Worm (Caenorhabditis elegans) whole organism, L2 larva: ENCODE data around the gene adss-1.

Source experiments
- R02D3.7 ChIP-seq: fragments of 150-350 bp; optimal IDR thresholded peaks from 2 replicates; lab custom pipeline; 2014; ENCODE audit warnings: missing biosample characterization, missing genetic modification characterization
- ama-1 ChIP-seq: fragments of 150-350 bp; optimal IDR thresholded peaks from 2 replicates; lab custom pipeline; 2018; ENCODE audit warnings: inconsistent platforms
- ceh-16 ChIP-seq: fragments of 150-350 bp; optimal IDR thresholded peaks from 2 replicates; lab custom pipeline; 2014; ENCODE audit warnings: missing biosample characterization, missing genetic modification characterization
- crh-2 ChIP-seq: sonication (generic microtip); optimal IDR thresholded peaks from 2 replicates; lab custom pipeline; 2017; ENCODE audit warnings: missing biosample characterization, missing genetic modification characterization
- elt-1 ChIP-seq: fragments of 150-350 bp; optimal IDR thresholded peaks from 2 replicates; lab custom pipeline; 2014; ENCODE audit warnings: missing biosample characterization, missing genetic modification characterization
- elt-3 ChIP-seq: sonication (generic microtip); optimal IDR thresholded peaks from 2 replicates; lab custom pipeline; 2017; ENCODE audit warnings: missing biosample characterization, missing genetic modification characterization
- mdl-1 ChIP-seq, 2 experiments: fragments of 150-350 bp in 1 of 2; sonication (generic microtip) in 1 of 2; optimal IDR thresholded peaks; 2 replicates each; lab custom pipeline; 2017; ENCODE audit warnings: missing biosample characterization in 2 of 2, missing genetic modification characterization in 2 of 2
- sma-9 ChIP-seq, 2 experiments: fragments of 150-350 bp in 1 of 2; sonication (generic microtip) in 1 of 2; optimal IDR thresholded peaks; 2 replicates each; lab custom pipeline; 2014 to 2016; ENCODE audit warnings: missing genetic modification characterization in 2 of 2, mild to moderate bottlenecking in 1 of 2, missing biosample characterization in 1 of 2, missing compliant biosample characterization in 1 of 2, missing genetic modification reagents in 1 of 2, moderate library complexity in 1 of 2
- snpc-4 ChIP-seq: fragments of 150-350 bp; optimal IDR thresholded peaks from 2 replicates; lab custom pipeline; 2014; ENCODE audit warnings: missing biosample characterization, missing genetic modification characterization
- unc-39 ChIP-seq: fragments of 150-350 bp; optimal IDR thresholded peaks from 2 replicates; lab custom pipeline; 2014; ENCODE audit warnings: missing biosample characterization, missing genetic modification characterization

- TF ChIP-seq unc-39 (tag; lab: Kevin White, UChicago) (no peak), snpc-4 (no peak), R02D3.7 (tag; lab: Kevin White, UChicago) (no peak), mdl-1 (tag; optimal IDR thresholded peaks at IDR 0.05; lab: Kevin White, UChicago) (no peak), elt-1 (tag; lab: Kevin White, UChicago) (no peak), ceh-16 (tag; lab: Kevin White, UChicago) (no peak), sma-9 (GFP tag; optimal IDR thresholded peaks at IDR 0.05; lab: Kevin White, UChicago) (no peak), sma-9 (tag; optimal IDR thresholded peaks at IDR 0.05; lab: Kevin White, UChicago) (no peak), ama-1 (no peak), crh-2 (no peak), elt-3 (tag; lab: Kevin White, UChicago) (no peak)
Measured at ce11 chrV:4791569-4791968, 31.7 kb downstream of the adss-1 start, which contains the start of gene R02F11.11.
